Worm (Caenorhabditis elegans) whole organism, L3 larva: ENCODE results near the gene cyp-34A7.

Source experiments
- ZK546.5 ChIP-seq: sonication (generic microtip); optimal IDR thresholded peaks from 2 replicates; lab custom pipeline; 2017; ENCODE audit warnings: missing biosample characterization, missing genetic modification characterization
- ama-1 ChIP-seq: fragments of 150-350 bp; optimal IDR thresholded peaks from 2 replicates; lab custom pipeline; 2018
- ceh-28 ChIP-seq: fragments of 150-350 bp; optimal IDR thresholded peaks from 2 replicates; lab custom pipeline; 2014; ENCODE audit warnings: missing biosample characterization, missing genetic modification reagents, missing genetic modification characterization
- egl-27 ChIP-seq: sonication (generic microtip); optimal IDR thresholded peaks from 4 replicates; lab custom pipeline; 2017; ENCODE audit warnings: missing biosample characterization, missing genetic modification reagents, missing genetic modification characterization
- egl-5 ChIP-seq: fragments of 150-350 bp; optimal IDR thresholded peaks from 2 replicates; lab custom pipeline; 2017; ENCODE audit warnings: missing biosample characterization, missing genetic modification reagents, missing genetic modification characterization, inconsistent platforms
- fkh-10 ChIP-seq: sonication (generic microtip); optimal IDR thresholded peaks from 2 replicates; lab custom pipeline; 2017; ENCODE audit warnings: missing biosample characterization, missing genetic modification reagents, missing genetic modification characterization
- fos-1 ChIP-seq: fragments of 150-350 bp; optimal IDR thresholded peaks from 2 replicates; lab custom pipeline; 2014; ENCODE audit warnings: missing biosample characterization, missing genetic modification characterization
- hmg-11 ChIP-seq: sonication (generic microtip); optimal IDR thresholded peaks from 2 replicates; lab custom pipeline; 2016; ENCODE audit warnings: missing genetic modification characterization, missing compliant biosample characterization
- lin-39 ChIP-seq: fragments of 150-350 bp; optimal IDR thresholded peaks from 2 replicates; lab custom pipeline; 2018; ENCODE audit warnings: missing biosample characterization, missing genetic modification reagents, missing genetic modification characterization
- nhr-25 ChIP-seq: sonication (generic microtip); optimal IDR thresholded peaks from 2 replicates; lab custom pipeline; 2017; ENCODE audit warnings: missing biosample characterization, missing genetic modification characterization
- nhr-76 ChIP-seq: fragments of 150-350 bp; sonication (generic microtip); optimal IDR thresholded peaks from 5 replicates; lab custom pipeline; 2014; ENCODE audit warnings: missing biosample characterization, missing genetic modification characterization
- pha-4 ChIP-seq: fragments of 150-350 bp; optimal IDR thresholded peaks from 2 replicates; lab custom pipeline; 2014; ENCODE audit warnings: missing biosample characterization, missing genetic modification reagents, missing genetic modification characterization
- skn-1 ChIP-seq: fragments of 150-350 bp; optimal IDR thresholded peaks from 2 replicates; lab custom pipeline; 2014; ENCODE audit warnings: missing biosample characterization, missing genetic modification characterization
- ztf-11 ChIP-seq: fragments of 150-350 bp; optimal IDR thresholded peaks from 2 replicates; lab custom pipeline; 2014; ENCODE audit warnings: missing biosample characterization, missing genetic modification characterization

ce11 chrV:3949723-3950122 is 13.9 kb downstream of the cyp-34A7 start, which contains the start of gene dach-1:
- TF ChIP-seq ceh-28 (tag; lab: Kevin White, UChicago), result no peak
- no peak for TF ChIP-seq ztf-11 (tag; lab: Kevin White, UChicago)
- TF ChIP-seq skn-1 (tag; lab: Kevin White, UChicago), result no peak
- TF ChIP-seq lin-39 (tag; lab: Kevin White, UChicago), result no peak
- no peak for TF ChIP-seq pha-4 (tag; lab: Kevin White, UChicago)
- TF ChIP-seq fkh-10, result no peak
- TF ChIP-seq egl-27 (tag; lab: Kevin White, UChicago), result no peak
- no peak for TF ChIP-seq ZK546.5 (tag; lab: Kevin White, UChicago)
- no peak for TF ChIP-seq nhr-25 (tag; lab: Kevin White, UChicago)
- TF ChIP-seq hmg-11 (tag; lab: Kevin White, UChicago), result no peak
- TF ChIP-seq egl-5 (tag; lab: Kevin White, UChicago), result no peak
- TF ChIP-seq fos-1 (tag; lab: Kevin White, UChicago), result no peak
- no peak for TF ChIP-seq ama-1 (lab: Kevin White, UChicago)
- no peak for TF ChIP-seq nhr-76 (tag; lab: Kevin White, UChicago)
